Worm (Caenorhabditis elegans) whole organism, early embryonic: Measurements from ENCODE around the gene R07B7.6.

Experiments used
- flt-1 ChIP-seq: fragments of 200-800 bp; sonication (Bioruptor generic); IDR thresholded peaks from 2 replicates; pipeline ENCODE4 v1.3.6; 2022; ENCODE audit warnings: missing genetic modification characterization, missing compliant biosample characterization
- hmg-4 ChIP-seq: fragments of 200-800 bp; sonication (Bioruptor generic); optimal IDR thresholded peaks from 2 replicates; lab custom pipeline; 2018; ENCODE audit warnings: mild to moderate bottlenecking, missing genetic modification characterization, missing compliant biosample characterization
- hnd-1 ChIP-seq: sonication (generic microtip); optimal IDR thresholded peaks from 2 replicates; lab custom pipeline; 2016; ENCODE audit warnings: missing genetic modification characterization, missing compliant biosample characterization
- tbx-11 ChIP-seq: fragments of 200-800 bp; sonication (Bioruptor generic); IDR thresholded peaks from 2 replicates; pipeline ENCODE4 v1.3.6; 2022; ENCODE audit warnings: missing genetic modification characterization, missing compliant biosample characterization

- TF ChIP-seq hnd-1 (tag; lab: Kevin White, UChicago) (no peak), hmg-4 (GFP tag; lab: Kevin White, UChicago) (no peak), tbx-11 (no peak), flt-1 (no peak)
These were observed 6.3 kb downstream of the R07B7.6 start, which contains the start of gene kmo-2 for ce11 chrV:12068437-12068836.
